Fruit fly (Drosophila melanogaster): ENCODE results near the gene CG3823.

CG3823 gene

dm6 chrX:6267187-6267711, 36.5 kb upstream of the CG3823 start, which contains the start of gene schlank (continued):
- TF ChIP-seq fu2 (GFP tag; optimal IDR thresholded peaks at IDR 0.05) (peak; percentile 59), CG18476 (GFP tag; optimal IDR thresholded peaks at IDR 0.05) (peak; percentile 31), CG2116 (GFP tag; optimal IDR thresholded peaks at IDR 0.05) (no peak), repo (GFP tag; optimal IDR thresholded peaks at IDR 0.05) (peak; percentile 24), sug (tag; optimal IDR thresholded peaks at IDR 0.05) (peak; percentile 36), cwo (GFP tag; optimal IDR thresholded peaks at IDR 0.05) (no peak), CG6683 (GFP tag; optimal IDR thresholded peaks at IDR 0.05) (no peak), pzg (GFP tag; optimal IDR thresholded peaks at IDR 0.05) (peak; percentile 76), corto (GFP tag; optimal IDR thresholded peaks at IDR 0.05) (no peak), bigmax (GFP tag; optimal IDR thresholded peaks at IDR 0.05) (no peak), Ssrp (tag; optimal IDR thresholded peaks at IDR 0.05) (peak; percentile 40), CG15073 (GFP tag; optimal IDR thresholded peaks at IDR 0.05) (no peak), Spps (tag; optimal IDR thresholded peaks at IDR 0.05) (no peak), zen (tag; optimal IDR thresholded peaks at IDR 0.05) (peak; percentile 24), crc (GFP tag; optimal IDR thresholded peaks at IDR 0.05) (no peak), Oaz (GFP tag; IDR thresholded peaks at IDR 0.05) (peak; percentile 47), unpg (GFP tag; optimal IDR thresholded peaks at IDR 0.05) (peak; percentile 44), Gug (GFP tag; IDR thresholded peaks at IDR 0.05) (peak; percentile 67), HLH3B (GFP tag; IDR thresholded peaks at IDR 0.05) (peak; percentile 53; the same call in 1 of the 2 replicates), Atf-2 (GFP tag; optimal IDR thresholded peaks at IDR 0.05) (peak; percentile 49), CG8765 (GFP tag; IDR thresholded peaks at IDR 0.05) (no peak), Dad (GFP tag; optimal IDR thresholded peaks at IDR 0.05) (peak; percentile 25), ham (GFP tag; IDR thresholded peaks at IDR 0.05) (no peak), CG14050 (GFP tag; IDR thresholded peaks at IDR 0.05) (peak; percentile 32; the same call in 1 of the 3 replicates), Optix (GFP tag; IDR thresholded peaks at IDR 0.05) (peak; percentile 63; the same call in 2 of the 3 replicates), ewg (GFP tag; optimal IDR thresholded peaks at IDR 0.05) (peak; percentile 39), bab2 (GFP tag; optimal IDR thresholded peaks at IDR 0.05) (peak; percentile 62), Doc3 (GFP tag; IDR thresholded peaks at IDR 0.05; ENCODE audit: partially characterized antibody) (no peak), ash1 (GFP tag; optimal IDR thresholded peaks at IDR 0.05) (no peak), CG3163 (GFP tag; optimal IDR thresholded peaks at IDR 0.05) (peak; percentile 3), fd64A (GFP tag; optimal IDR thresholded peaks at IDR 0.05) (no peak), knrl (GFP tag; IDR thresholded peaks at IDR 0.05; ENCODE audit: partially characterized antibody) (no peak), grn (GFP tag; optimal IDR thresholded peaks at IDR 0.05) (no peak), Poxn (GFP tag; IDR thresholded peaks at IDR 0.05) (no peak), Myb (GFP tag; optimal IDR thresholded peaks at IDR 0.05) (peak; percentile 44), p53 (GFP tag; optimal IDR thresholded peaks at IDR 0.05) (peak; percentile 14), CG8290 (GFP tag; optimal IDR thresholded peaks at IDR 0.05) (peak; percentile 46), CG8290 (tag; optimal IDR thresholded peaks at IDR 0.05) (peak in 1 of 2 experiments; percentile 72), br (optimal IDR thresholded peaks at IDR 0.05) (no peak), Sox100B (GFP tag; optimal IDR thresholded peaks at IDR 0.05) (no peak), shn (GFP tag; optimal IDR thresholded peaks at IDR 0.05) (peak; percentile 55), Sry-δ (GFP tag; optimal IDR thresholded peaks at IDR 0.05) (peak; percentile 30), gsb (GFP tag; IDR thresholded peaks at IDR 0.05) (no peak), CG12942 (GFP tag; optimal IDR thresholded peaks at IDR 0.05) (peak; percentile 29), CG5245 (GFP tag; optimal IDR thresholded peaks at IDR 0.05) (no peak), CG9797 (GFP tag; optimal IDR thresholded peaks at IDR 0.05) (peak; percentile 89), CG4820 (GFP tag; optimal IDR thresholded peaks at IDR 0.05) (no peak), CG10462 (GFP tag; optimal IDR thresholded peaks at IDR 0.05) (peak; percentile 26), ATbp (GFP tag; optimal IDR thresholded peaks at IDR 0.05) (no peak), bowl (GFP tag; IDR thresholded peaks at IDR 0.05) (no peak), CG17186 (GFP tag; optimal IDR thresholded peaks at IDR 0.05) (peak; percentile 27), CG4854 (GFP tag; optimal IDR thresholded peaks at IDR 0.05) (no peak)

Data from whole organism, embryonic.